Worm (Caenorhabditis elegans) whole organism, young adult: ENCODE measurements around the gene chtb-2.
A peak's percentile ranks its signal among the peaks of the same experiment; 100 is the strongest.

Source experiments
- hmg-1.2 ChIP-seq: fragments of 200-800 bp; sonication (Bioruptor generic); IDR thresholded peaks from 2 replicates; pipeline ENCODE4 v1.3.6; 2022; ENCODE audit warnings: missing genetic modification reagents, missing genetic modification characterization, missing compliant biosample characterization
- lir-1 ChIP-seq: fragments of 200-800 bp; sonication (Bioruptor generic); conservative IDR thresholded peaks from 2 replicates; pipeline ENCODE4 v1.3.6; 2022; ENCODE audit warnings: missing genetic modification reagents, missing genetic modification characterization, missing compliant biosample characterization
- snpc-1.3 ChIP-seq: sonication (generic microtip); optimal IDR thresholded peaks from 2 replicates; lab custom pipeline; 2017; ENCODE audit warnings: missing genetic modification characterization, mild to moderate bottlenecking, missing compliant biosample characterization, antibody characterized with exemption, moderate library complexity, missing genotype, missing genetic modification reagents; ENCODE audit not compliant: insufficient read depth

- no peak for TF ChIP-seq snpc-1.3 (tag; lab: Kevin White, UChicago)
- TF ChIP-seq hmg-1.2 (GFP tag; lab: Robert Waterston, UW), result peak; percentile 63; the same call in 1 of the 2 replicates
- no peak for TF ChIP-seq lir-1 (GFP tag; lab: Robert Waterston, UW)
Observed at ce11 chrIII:6444335-6444734, 38.7 kb upstream of the chtb-2 start, which contains the start of gene C05D11.13.
